Worm (Caenorhabditis elegans) whole organism, L1 larva: ENCODE results near the gene F07A11.5.

ENCODE experiments used
- C04F5.9 ChIP-seq: sonication (generic microtip); optimal IDR thresholded peaks from 2 replicates; lab custom pipeline; 2016; ENCODE audit warnings: missing genetic modification characterization, missing compliant biosample characterization
- C34B4.2 ChIP-seq: sonication (generic microtip); optimal IDR thresholded peaks from 2 replicates; lab custom pipeline; 2017; ENCODE audit warnings: mild to moderate bottlenecking, missing genetic modification characterization, missing compliant biosample characterization
- F16B12.6 ChIP-seq: fragments of 150-350 bp; optimal IDR thresholded peaks from 2 replicates; lab custom pipeline; 2014; ENCODE audit warnings: missing biosample characterization, missing genetic modification characterization
- aly-2 ChIP-seq: fragments of 150-350 bp; optimal IDR thresholded peaks from 2 replicates; lab custom pipeline; 2014; ENCODE audit warnings: missing biosample characterization, missing genetic modification characterization
- blmp-1 ChIP-seq: fragments of 150-350 bp; optimal IDR thresholded peaks from 2 replicates; lab custom pipeline; 2014; ENCODE audit warnings: missing biosample characterization, missing genetic modification characterization
- ceh-82 ChIP-seq, 3 experiments: fragments of 150-350 bp in 1 of 3; sonication (generic microtip) in 2 of 3; optimal IDR thresholded peaks; 2 replicates each; lab custom pipeline; 2014 to 2017; ENCODE audit warnings: missing biosample characterization in 3 of 3, missing genetic modification characterization in 3 of 3
- ceh-88 ChIP-seq: fragments of 200-800 bp; sonication (Bioruptor generic); IDR thresholded peaks from 2 replicates; pipeline ENCODE4 v1.3.6; 2022; ENCODE audit warnings: missing genetic modification characterization, missing compliant biosample characterization
- dpl-1 ChIP-seq, 3 experiments: fragments of 150-350 bp in 2 of 3; sonication (generic microtip) in 1 of 3; optimal IDR thresholded peaks; 2 replicates each; lab custom pipeline; 2014 to 2017; ENCODE audit warnings: missing biosample characterization in 3 of 3, missing genetic modification characterization in 3 of 3, missing genetic modification reagents in 3 of 3
- dsc-1 ChIP-seq: sonication (generic microtip); optimal IDR thresholded peaks from 2 replicates; lab custom pipeline; 2016; ENCODE audit warnings: mild to moderate bottlenecking, missing genetic modification characterization, missing compliant biosample characterization
- efl-1 ChIP-seq, 4 experiments: fragments of 150-350 bp; optimal IDR thresholded peaks in 3 of 4; peaks in 1 of 4; 1 replicate in 1 of 4; 2 replicates in 3 of 4; lab custom pipeline; 2014; ENCODE audit warnings: missing biosample characterization in 2 of 4, missing genetic modification characterization in 2 of 4, missing genetic modification reagents in 2 of 4
- efl-3 ChIP-seq: fragments of 200-800 bp; sonication (Bioruptor generic); optimal IDR thresholded peaks from 2 replicates; lab custom pipeline; 2018; ENCODE audit warnings: mild to moderate bottlenecking, missing genetic modification characterization, missing compliant biosample characterization
- egl-27 ChIP-seq, 2 experiments: fragments of 150-350 bp in 1 of 2; sonication (generic microtip); optimal IDR thresholded peaks; 3 replicates each; lab custom pipeline; 2017 to 2018; ENCODE audit warnings: missing biosample characterization in 2 of 2, missing genetic modification characterization in 2 of 2, missing genetic modification reagents in 2 of 2
- elt-2 ChIP-seq: sonication (generic microtip); optimal IDR thresholded peaks from 2 replicates; lab custom pipeline; 2016; ENCODE audit warnings: missing genetic modification characterization, mild to moderate bottlenecking, inconsistent platforms, missing compliant biosample characterization, missing genetic modification reagents
- elt-3 ChIP-seq, 6 experiments: fragments of 150-350 bp in 1 of 6; sonication (generic microtip); optimal IDR thresholded peaks; 2 replicates each; lab custom pipeline; 2017 to 2018; ENCODE audit warnings: missing biosample characterization in 6 of 6, missing genetic modification characterization in 6 of 6, inconsistent platforms in 1 of 6
- fkh-10 ChIP-seq: sonication (generic microtip); optimal IDR thresholded peaks from 2 replicates; lab custom pipeline; 2017; ENCODE audit warnings: missing biosample characterization, missing genetic modification reagents, missing genetic modification characterization
- fkh-8 ChIP-seq: sonication (generic microtip); optimal IDR thresholded peaks from 2 replicates; lab custom pipeline; 2016; ENCODE audit warnings: mild to moderate bottlenecking, missing genetic modification characterization, missing compliant biosample characterization
- fos-1 ChIP-seq: fragments of 150-350 bp; optimal IDR thresholded peaks from 2 replicates; lab custom pipeline; 2014; ENCODE audit warnings: missing biosample characterization, missing genetic modification characterization
- lin-15B ChIP-seq: fragments of 150-350 bp; sonication (generic microtip); optimal IDR thresholded peaks from 3 replicates; lab custom pipeline; 2014; ENCODE audit warnings: missing biosample characterization, missing genetic modification characterization
- lin-35 ChIP-seq, 2 experiments: fragments of 150-350 bp; optimal IDR thresholded peaks; 2 replicates each; lab custom pipeline; 2014; ENCODE audit warnings: missing biosample characterization in 2 of 2, missing genetic modification characterization in 2 of 2, missing genetic modification reagents in 2 of 2
- mab-9 ChIP-seq: fragments of 200-800 bp; sonication (Bioruptor generic); IDR thresholded peaks from 2 replicates; pipeline ENCODE4 v1.3.6; 2022; ENCODE audit warnings: missing genetic modification reagents, missing genetic modification characterization, missing compliant biosample characterization
- mdl-1 ChIP-seq, 2 experiments: fragments of 150-350 bp; optimal IDR thresholded peaks; 2 replicates each; lab custom pipeline; 2014 to 2017; ENCODE audit warnings: missing biosample characterization in 2 of 2, missing genetic modification characterization in 2 of 2, inconsistent platforms in 1 of 2
- nhr-11 ChIP-seq: fragments of 150-350 bp; optimal IDR thresholded peaks from 2 replicates; lab custom pipeline; 2014; ENCODE audit warnings: missing biosample characterization, missing genetic modification characterization
- nhr-12 ChIP-seq: sonication (generic microtip); optimal IDR thresholded peaks from 2 replicates; lab custom pipeline; 2017; ENCODE audit warnings: missing biosample characterization, missing genetic modification characterization
- nhr-19 ChIP-seq: fragments of 200-800 bp; sonication (Bioruptor generic); conservative IDR thresholded peaks from 2 replicates; pipeline ENCODE4 v1.3.6; 2022; ENCODE audit warnings: missing genetic modification characterization, missing compliant biosample characterization
- nhr-28 ChIP-seq: fragments of 150-350 bp; optimal IDR thresholded peaks from 2 replicates; lab custom pipeline; 2014; ENCODE audit warnings: missing biosample characterization, missing genetic modification characterization
- nhr-47 ChIP-seq: sonication (generic microtip); optimal IDR thresholded peaks from 2 replicates; lab custom pipeline; 2016; ENCODE audit warnings: mild to moderate bottlenecking, missing genetic modification characterization, moderate library complexity, missing compliant biosample characterization
- nhr-85 ChIP-seq: sonication (generic microtip); peaks from one replicate; lab custom pipeline; 2016; ENCODE audit warnings: missing genetic modification characterization, inconsistent platforms, missing compliant biosample characterization
- nhr-90 ChIP-seq: sonication (generic microtip); optimal IDR thresholded peaks from 2 replicates; lab custom pipeline; 2016; ENCODE audit warnings: mild to moderate bottlenecking, missing genetic modification characterization, missing compliant biosample characterization; ENCODE audit not compliant: poor library complexity
- pax-3 ChIP-seq: fragments of 200-800 bp; sonication (Bioruptor generic); optimal IDR thresholded peaks from 2 replicates; lab custom pipeline; 2018; ENCODE audit warnings: mild to moderate bottlenecking, missing genetic modification characterization, moderate library complexity, missing compliant biosample characterization
- pqm-1 ChIP-seq: sonication (generic microtip); optimal IDR thresholded peaks from 3 replicates; lab custom pipeline; 2017; ENCODE audit warnings: missing biosample characterization, missing genetic modification characterization
- rnt-1 ChIP-seq: sonication (generic microtip); optimal IDR thresholded peaks from 2 replicates; lab custom pipeline; 2016; ENCODE audit warnings: mild to moderate bottlenecking, missing genetic modification characterization, moderate library complexity, missing compliant biosample characterization
- skn-1 ChIP-seq: fragments of 150-350 bp; optimal IDR thresholded peaks from 2 replicates; lab custom pipeline; 2014; ENCODE audit warnings: missing biosample characterization, missing genetic modification characterization
- snpc-4 ChIP-seq: fragments of 150-350 bp; optimal IDR thresholded peaks from 2 replicates; lab custom pipeline; 2014; ENCODE audit warnings: missing biosample characterization, missing genetic modification characterization
- snu-23 ChIP-seq: sonication (generic microtip); optimal IDR thresholded peaks from 2 replicates; lab custom pipeline; 2016; ENCODE audit warnings: missing genetic modification characterization, missing compliant biosample characterization
- sptf-1 ChIP-seq: fragments of 150-350 bp; optimal IDR thresholded peaks from 2 replicates; lab custom pipeline; 2014; ENCODE audit warnings: missing biosample characterization, missing genetic modification characterization
- swsn-7 ChIP-seq: sonication (generic microtip); optimal IDR thresholded peaks from 2 replicates; lab custom pipeline; 2016; ENCODE audit warnings: missing genetic modification characterization, missing compliant biosample characterization
- tbx-2 ChIP-seq: sonication (generic microtip); optimal IDR thresholded peaks from 2 replicates; lab custom pipeline; 2016; ENCODE audit warnings: missing genetic modification characterization, missing compliant biosample characterization
- unc-130 ChIP-seq: fragments of 150-350 bp; optimal IDR thresholded peaks from 2 replicates; lab custom pipeline; 2017; ENCODE audit warnings: missing biosample characterization, missing genetic modification characterization, inconsistent platforms
- unc-62 ChIP-seq: fragments of 150-350 bp; optimal IDR thresholded peaks from 2 replicates; lab custom pipeline; 2014; ENCODE audit warnings: missing biosample characterization, missing genetic modification reagents, missing genetic modification characterization
- unc-86 ChIP-seq: sonication (generic microtip); optimal IDR thresholded peaks from 2 replicates; lab custom pipeline; 2016; ENCODE audit warnings: missing genetic modification characterization, missing compliant biosample characterization
- vab-15 ChIP-seq: sonication (generic microtip); optimal IDR thresholded peaks from 2 replicates; lab custom pipeline; 2017; ENCODE audit warnings: missing genotype, mild to moderate bottlenecking, missing genetic modification characterization, missing compliant biosample characterization
- zag-1 ChIP-seq: fragments of 150-350 bp; optimal IDR thresholded peaks from 2 replicates; lab custom pipeline; 2014; ENCODE audit warnings: missing biosample characterization, missing genetic modification characterization
- zip-4 ChIP-seq: fragments of 200-800 bp; sonication (Bioruptor generic); optimal IDR thresholded peaks from 2 replicates; lab custom pipeline; 2018; ENCODE audit warnings: mild to moderate bottlenecking, missing genetic modification characterization, moderate library complexity, missing compliant biosample characterization
- ztf-4 ChIP-seq: fragments of 150-350 bp; optimal IDR thresholded peaks from 2 replicates; lab custom pipeline; 2014; ENCODE audit warnings: missing biosample characterization, missing genetic modification characterization

F07A11.5 gene

ce11 chrII:11646874-11647273, 34.8 kb downstream of the F07A11.5 start:
- TF ChIP-seq elt-2, result peak; percentile 73
- no peak for TF ChIP-seq efl-1 (optimal IDR thresholded peaks at IDR 0.05; lab: Kevin White, UChicago)
- TF ChIP-seq efl-1 (GFP tag; optimal IDR thresholded peaks at IDR 0.05 in 1 of 2; lab: Kevin White, UChicago), result peak in 1 of 2 experiments; percentile 88
- no peak for TF ChIP-seq ztf-4 (tag; lab: Kevin White, UChicago)

DNA sequence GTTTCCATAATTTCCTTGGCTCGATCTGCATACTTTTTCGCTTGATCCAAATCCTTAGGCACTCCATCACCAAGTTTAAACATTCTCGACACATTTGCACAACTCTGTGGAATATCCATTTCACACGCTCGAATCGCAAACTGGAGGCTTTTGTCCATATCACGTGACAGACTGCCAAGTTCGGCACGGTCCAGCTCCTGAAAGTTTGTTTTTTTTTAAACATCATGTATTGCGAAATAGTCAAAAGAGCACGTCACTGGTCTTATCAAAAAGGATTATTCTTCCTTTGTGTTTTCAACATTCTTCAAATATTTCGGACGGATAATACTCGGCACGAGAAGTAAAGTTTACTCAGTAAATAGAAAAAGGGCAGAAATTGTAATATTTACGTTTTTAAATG, 37.1 kb downstream of the F07A11.5 start:
- TF ChIP-seq dpl-1 (GFP tag; optimal IDR thresholded peaks at IDR 0.05; lab: Kevin White, UChicago) (no peak), skn-1 (tag; lab: Kevin White, UChicago) (peak; percentile 21), swsn-7 (tag; lab: Kevin White, UChicago) (no peak), nhr-11 (no peak), pax-3 (no peak), C34B4.2 (tag; lab: Kevin White, UChicago) (no peak), ceh-88 (GFP tag; lab: Robert Waterston, UW) (no peak), ceh-82 (tag; optimal IDR thresholded peaks at IDR 0.05; lab: Kevin White, UChicago) (no peak), lin-35 (GFP tag; optimal IDR thresholded peaks at IDR 0.05; lab: Kevin White, UChicago) (peak in 1 of 2 experiments; percentile 9), rnt-1 (no peak), mab-9 (GFP tag; lab: Robert Waterston, UW) (no peak), efl-3 (GFP tag; lab: Kevin White, UChicago) (no peak), pqm-1 (tag; lab: Kevin White, UChicago) (no peak), fos-1 (tag; lab: Kevin White, UChicago) (no peak), zip-4 (peak; percentile 63), elt-2 (peak; percentile 5), mdl-1 (tag; optimal IDR thresholded peaks at IDR 0.05; lab: Kevin White, UChicago) (no peak), C04F5.9 (no peak), F16B12.6 (tag; lab: Kevin White, UChicago) (no peak)

- no peak for TF ChIP-seq mab-9 (GFP tag; lab: Robert Waterston, UW)
- peak; percentile 57 for TF ChIP-seq nhr-85
- TF ChIP-seq blmp-1 (tag; lab: Kevin White, UChicago), result no peak
- TF ChIP-seq fkh-10 (GFP tag; lab: Kevin White, UChicago), result no peak
- TF ChIP-seq nhr-19, result no peak
- no peak for TF ChIP-seq snpc-4 (tag; lab: Kevin White, UChicago)
- TF ChIP-seq, all 84 proteins: peak for 1
These were observed 39.0 kb downstream of the F07A11.5 start, which contains the start of gene coa-7 for ce11 chrII:11650975-11651588. coa-7 (minus strand) TSS chrII:11651148.

- no peak for TF ChIP-seq egl-27 (tag; optimal IDR thresholded peaks at IDR 0.05; lab: Kevin White, UChicago)
- TF ChIP-seq elt-3 (tag; optimal IDR thresholded peaks at IDR 0.05; lab: Kevin White, UChicago), result no peak
These were observed 40.0 kb downstream of the F07A11.5 start for ce11 chrII:11652125-11652524.

- no peak for TF ChIP-seq C34B4.2 (tag; lab: Kevin White, UChicago)
- TF ChIP-seq rnt-1, result peak; percentile 50
- peak; percentile 75 for TF ChIP-seq blmp-1 (tag; lab: Kevin White, UChicago)
- no peak for TF ChIP-seq unc-62
- peak in 1 of 2 experiments; percentile 22 for TF ChIP-seq mdl-1 (tag; optimal IDR thresholded peaks at IDR 0.05; lab: Kevin White, UChicago)
- TF ChIP-seq nhr-28 (tag; lab: Kevin White, UChicago), result no peak
- peak; percentile 69 for TF ChIP-seq snu-23 (GFP tag; lab: Kevin White, UChicago)
- peak; percentile 21 for TF ChIP-seq unc-86 (tag; lab: Kevin White, UChicago)
- peak; percentile 24 for TF ChIP-seq nhr-90 (tag; lab: Kevin White, UChicago)
- no peak for TF ChIP-seq vab-15
- TF ChIP-seq fkh-8, result peak; percentile 11
- peak; percentile 48 for TF ChIP-seq nhr-47
- no peak for TF ChIP-seq nhr-12 (tag; lab: Kevin White, UChicago)
- peak; percentile 30 for TF ChIP-seq F16B12.6 (tag; lab: Kevin White, UChicago)
- TF ChIP-seq sptf-1 (tag; lab: Kevin White, UChicago), result no peak
- no peak for TF ChIP-seq aly-2
- no peak for TF ChIP-seq zag-1 (tag; lab: Kevin White, UChicago)
- TF ChIP-seq pqm-1 (tag; lab: Kevin White, UChicago), result no peak
- TF ChIP-seq mab-9 (GFP tag; lab: Robert Waterston, UW), result no peak
- peak; percentile 41 for TF ChIP-seq tbx-2 (tag; lab: Kevin White, UChicago)
- peak; percentile 19 for TF ChIP-seq dsc-1 (tag; lab: Kevin White, UChicago)
- peak; percentile 60 for TF ChIP-seq lin-15B (tag; lab: Kevin White, UChicago)
- TF ChIP-seq unc-130, result peak; percentile 60
These were observed 40.6 kb downstream of the F07A11.5 start, which contains the start of the genes rad-23 and rpn-12 for ce11 chrII:11652679-11653174. rad-23 (minus strand) TSS chrII:11652729. rpn-12 (plus strand) TSS chrII:11653124.
